Fruit fly (Drosophila melanogaster) whole organism, adult: ENCODE measurements around the gene Ptpa.

Experiments
- CG11617 ChIP-seq: fragments of 200-800 bp; sonication (Bioruptor generic); optimal IDR thresholded peaks from 2 replicates; lab custom pipeline; 2017; ENCODE audit warnings: mild to moderate bottlenecking, missing biosample characterization, missing genetic modification reagents, missing genetic modification characterization
- CG14711 ChIP-seq: fragments of 200-800 bp; sonication (Bioruptor generic); optimal IDR thresholded peaks from 2 replicates; lab custom pipeline; 2018; ENCODE audit warnings: missing biosample characterization, mild to moderate bottlenecking, missing genetic modification characterization, moderate library complexity
- CG5204 ChIP-seq: fragments of 200-800 bp; sonication (Bioruptor generic); optimal IDR thresholded peaks from 2 replicates; lab custom pipeline; 2016; ENCODE audit warnings: missing biosample characterization, missing genetic modification characterization
- CG7101 ChIP-seq: fragments of 200-800 bp; sonication (Bioruptor generic); optimal IDR thresholded peaks from 2 replicates; lab custom pipeline; 2018; ENCODE audit warnings: missing biosample characterization, mild to moderate bottlenecking, missing genetic modification characterization, moderate library complexity
- Clk ChIP-seq: fragments of 200-800 bp; sonication (Bioruptor generic); optimal IDR thresholded peaks from 2 replicates; lab custom pipeline; 2017; ENCODE audit warnings: missing biosample characterization, missing genetic modification characterization
- Crg-1 ChIP-seq: fragments of 200-800 bp; sonication (Bioruptor generic); optimal IDR thresholded peaks from 2 replicates; lab custom pipeline; 2016; ENCODE audit warnings: missing biosample characterization, missing genetic modification characterization
- Hr96 ChIP-seq: fragments of 200-800 bp; sonication (Bioruptor generic); optimal IDR thresholded peaks from 2 replicates; lab custom pipeline; 2016; ENCODE audit warnings: missing biosample characterization, missing genetic modification characterization
- cic ChIP-seq: fragments of 200-800 bp; sonication (Bioruptor generic); optimal IDR thresholded peaks from 2 replicates; lab custom pipeline; 2017; ENCODE audit warnings: missing biosample characterization, mild to moderate bottlenecking, missing genetic modification characterization, moderate library complexity
- kay ChIP-seq: fragments of 200-800 bp; sonication (Bioruptor generic); peaks from one replicate; lab custom pipeline; 2016; ENCODE audit warnings: missing biosample characterization, missing genetic modification characterization, borderline replicate concordance
- pad ChIP-seq: fragments of 200-800 bp; sonication (Bioruptor generic); optimal IDR thresholded peaks from 3 replicates; lab custom pipeline; 2017; ENCODE audit warnings: missing biosample characterization, missing genetic modification characterization, mild to moderate bottlenecking, moderate library complexity, missing genetic modification reagents
- tj ChIP-seq: fragments of 200-800 bp; sonication (Bioruptor generic); optimal IDR thresholded peaks from 3 replicates; lab custom pipeline; 2017; ENCODE audit warnings: missing biosample characterization, mild to moderate bottlenecking, missing genetic modification characterization, moderate library complexity
- toe ChIP-seq: fragments of 200-800 bp; sonication (Bioruptor generic); optimal IDR thresholded peaks from 2 replicates; lab custom pipeline; 2016; ENCODE audit warnings: missing biosample characterization, missing genetic modification characterization

- TF ChIP-seq CG14711 (tag; lab: Kevin White, UChicago) = no peak
- TF ChIP-seq CG11617 (GFP tag; lab: Kevin White, UChicago) = no peak
- TF ChIP-seq cic (GFP tag; lab: Kevin White, UChicago) = no peak
- TF ChIP-seq CG7101 = no peak
- TF ChIP-seq tj (GFP tag; lab: Kevin White, UChicago) = no peak
- no peak for TF ChIP-seq Clk (GFP tag; lab: Kevin White, UChicago)
- TF ChIP-seq Hr96 (GFP tag; lab: Kevin White, UChicago) = no peak
- TF ChIP-seq pad (GFP tag; lab: Kevin White, UChicago) = no peak
- TF ChIP-seq toe (GFP tag; lab: Kevin White, UChicago) = no peak
- TF ChIP-seq Crg-1 (GFP tag; lab: Kevin White, UChicago) = no peak
- no peak for TF ChIP-seq kay (GFP tag; lab: Kevin White, UChicago)
- no peak for TF ChIP-seq CG5204 (GFP tag; lab: Kevin White, UChicago)
Measured at dm6 chr2L:3352927-3353326, 23.9 kb upstream of the Ptpa start.
